Fruit fly (Drosophila melanogaster) whole organism, embryonic: ENCODE data around the gene sima.

Experiments used
- ATbp ChIP-seq: fragments of 200-800 bp; sonication (Bioruptor generic); optimal IDR thresholded peaks from 2 replicates; lab custom pipeline; 2017; ENCODE audit warnings: missing biosample characterization, mild to moderate bottlenecking, missing genetic modification characterization, missing genetic modification reagents
- Adf1 ChIP-seq: fragments of 200-800 bp; sonication (Bioruptor generic); IDR thresholded peaks from 2 replicates; pipeline ENCODE4 v1.3.6; 2022; ENCODE audit warnings: missing biosample characterization, missing genetic modification characterization
- BEAF-32 ChIP-seq: fragments of 200-800 bp; sonication (Bioruptor generic); optimal IDR thresholded peaks from 3 replicates; lab custom pipeline; 2017; ENCODE audit warnings: missing biosample characterization, missing genetic modification characterization, mild to moderate bottlenecking, moderate library complexity, missing genetic modification reagents
- CG10267 ChIP-seq: fragments of 200-800 bp; sonication (Bioruptor generic); optimal IDR thresholded peaks from 2 replicates; lab custom pipeline; 2018; ENCODE audit warnings: missing biosample characterization, mild to moderate bottlenecking, missing genetic modification characterization, moderate library complexity
- CG11504 ChIP-seq: fragments of 200-800 bp; sonication (Bioruptor generic); optimal IDR thresholded peaks from 3 replicates; lab custom pipeline; 2019; ENCODE audit warnings: missing biosample characterization, mild to moderate bottlenecking, missing genetic modification characterization, moderate library complexity
- CG11696 ChIP-seq: fragments of 200-800 bp; sonication (Bioruptor generic); IDR thresholded peaks from 2 replicates; pipeline ENCODE4 v1.3.6; 2022; ENCODE audit warnings: missing biosample characterization, missing genetic modification characterization
- CG15601 ChIP-seq: fragments of 200-800 bp; sonication (Bioruptor generic); optimal IDR thresholded peaks from 3 replicates; lab custom pipeline; 2019; ENCODE audit warnings: missing biosample characterization, mild to moderate bottlenecking, missing genetic modification characterization, moderate library complexity
- CG18476 ChIP-seq: fragments of 200-800 bp; sonication (Bioruptor generic); optimal IDR thresholded peaks from 2 replicates; lab custom pipeline; 2016; ENCODE audit warnings: missing biosample characterization, mild to moderate bottlenecking, missing genetic modification characterization
- CG2678 ChIP-seq: fragments of 200-800 bp; sonication (Bioruptor generic); optimal IDR thresholded peaks from 3 replicates; lab custom pipeline; 2019; ENCODE audit warnings: missing biosample characterization, mild to moderate bottlenecking, missing genetic modification characterization, moderate library complexity
- CG3065 ChIP-seq: fragments of 200-800 bp; sonication (Bioruptor generic); optimal IDR thresholded peaks from 2 replicates; lab custom pipeline; 2016; ENCODE audit warnings: missing biosample characterization, missing genetic modification characterization
- CG3281 ChIP-seq: fragments of 200-800 bp; sonication (Bioruptor generic); optimal IDR thresholded peaks from 3 replicates; lab custom pipeline; 2017; ENCODE audit warnings: missing biosample characterization, mild to moderate bottlenecking, missing genetic modification characterization
- CG3838 ChIP-seq: fragments of 200-800 bp; sonication (Bioruptor generic); optimal IDR thresholded peaks from 3 replicates; lab custom pipeline; 2016; ENCODE audit warnings: missing biosample characterization, missing genetic modification characterization
- CG42726 ChIP-seq: fragments of 200-800 bp; sonication (Bioruptor generic); IDR thresholded peaks from 2 replicates; pipeline ENCODE4 v1.3.6; 2022; ENCODE audit warnings: missing biosample characterization, missing genetic modification characterization; ENCODE audit not compliant: partially characterized antibody
- CG6813 ChIP-seq: fragments of 200-800 bp; sonication (Bioruptor generic); optimal IDR thresholded peaks from 2 replicates; lab custom pipeline; 2017; ENCODE audit warnings: missing biosample characterization, missing genetic modification characterization, mild to moderate bottlenecking, moderate library complexity, missing genetic modification reagents
- CG7271 ChIP-seq: fragments of 200-800 bp; sonication (Bioruptor generic); optimal IDR thresholded peaks from 2 replicates; lab custom pipeline; 2018; ENCODE audit warnings: missing biosample characterization, mild to moderate bottlenecking, missing genetic modification characterization, moderate library complexity
- CG7786 ChIP-seq: fragments of 200-800 bp; sonication (Bioruptor generic); optimal IDR thresholded peaks from 2 replicates; lab custom pipeline; 2016; ENCODE audit warnings: missing biosample characterization, missing genetic modification characterization
- CG7928 ChIP-seq: fragments of 200-800 bp; sonication (Bioruptor generic); optimal IDR thresholded peaks from 2 replicates; lab custom pipeline; 2017; ENCODE audit warnings: missing biosample characterization, mild to moderate bottlenecking, missing genetic modification characterization
- CG8359 ChIP-seq: fragments of 200-800 bp; sonication (Bioruptor generic); optimal IDR thresholded peaks from 2 replicates; lab custom pipeline; 2017; ENCODE audit warnings: missing biosample characterization, mild to moderate bottlenecking, missing genetic modification characterization, borderline replicate concordance
- D19A ChIP-seq: fragments of 200-800 bp; optimal IDR thresholded peaks from 3 replicates; lab custom pipeline; 2019; ENCODE audit warnings: missing biosample characterization, mild to moderate bottlenecking, missing genetic modification characterization, moderate library complexity
- Dip2 ChIP-seq: fragments of 200-800 bp; sonication (Bioruptor generic); IDR thresholded peaks from 2 replicates; pipeline ENCODE4 v1.3.6; 2022; ENCODE audit warnings: missing biosample characterization, missing genetic modification characterization
- Dref ChIP-seq: fragments of 200-800 bp; sonication (Bioruptor generic); IDR thresholded peaks from 2 replicates; pipeline ENCODE4 v1.3.6; 2022; ENCODE audit warnings: missing biosample characterization, missing genetic modification characterization
- E2f1 ChIP-seq: fragments of 200-800 bp; sonication (Bioruptor generic); IDR thresholded peaks from 2 replicates; pipeline ENCODE4 v1.3.6; 2022; ENCODE audit warnings: missing biosample characterization, missing genetic modification characterization
- GATAe ChIP-seq: fragments of 200-800 bp; sonication (Bioruptor generic); conservative IDR thresholded peaks from 2 replicates; pipeline ENCODE4 v1.3.6; 2022; ENCODE audit warnings: missing biosample characterization, missing genetic modification characterization
- HLH4C ChIP-seq: fragments of 200-800 bp; sonication (Bioruptor generic); IDR thresholded peaks from 3 replicates; pipeline ENCODE4 v1.3.6; 2022; ENCODE audit warnings: missing biosample characterization, missing genetic modification characterization; ENCODE audit not compliant: partially characterized antibody
- Med ChIP-seq: fragments of 200-800 bp; sonication (Bioruptor generic); peaks from one replicate; lab custom pipeline; 2016; ENCODE audit warnings: missing biosample characterization, missing genetic modification characterization, mild to moderate bottlenecking, inconsistent platforms, moderate library complexity
- NC2α ChIP-seq: fragments of 200-800 bp; sonication (Bioruptor generic); optimal IDR thresholded peaks from 2 replicates; lab custom pipeline; 2016; ENCODE audit warnings: missing biosample characterization, missing genetic modification characterization
- Vsx1 ChIP-seq: fragments of 200-800 bp; sonication (Bioruptor generic); optimal IDR thresholded peaks from 2 replicates; lab custom pipeline; 2017; ENCODE audit warnings: missing biosample characterization, mild to moderate bottlenecking, missing genetic modification characterization, missing genetic modification reagents
- bcd ChIP-seq: fragments of 200-800 bp; sonication (Bioruptor generic); optimal IDR thresholded peaks from 2 replicates; lab custom pipeline; 2017; ENCODE audit warnings: missing biosample characterization, mild to moderate bottlenecking, missing genetic modification characterization
- bigmax ChIP-seq: fragments of 200-800 bp; sonication (Bioruptor generic); optimal IDR thresholded peaks from 2 replicates; lab custom pipeline; 2018; ENCODE audit warnings: missing biosample characterization, mild to moderate bottlenecking, missing genetic modification characterization
- bsh ChIP-seq, 2 experiments: fragments of 200-800 bp; sonication (Bioruptor generic); optimal IDR thresholded peaks; 2 replicates each; lab custom pipeline; 2017 to 2018; ENCODE audit warnings: mild to moderate bottlenecking in 2 of 2, missing biosample characterization in 2 of 2, missing genetic modification characterization in 2 of 2, moderate library complexity in 1 of 2
- danr ChIP-seq: fragments of 200-800 bp; sonication (Bioruptor generic); IDR thresholded peaks from 2 replicates; pipeline ENCODE4 v1.3.6; 2022; ENCODE audit warnings: missing biosample characterization, missing genetic modification characterization
- disco-r ChIP-seq: fragments of 200-800 bp; sonication (Bioruptor generic); optimal IDR thresholded peaks from 2 replicates; lab custom pipeline; 2016; ENCODE audit warnings: missing biosample characterization, missing genetic modification characterization
- ems ChIP-seq: fragments of 200-800 bp; sonication (Bioruptor generic); optimal IDR thresholded peaks from 3 replicates; lab custom pipeline; 2016; ENCODE audit warnings: missing biosample characterization, missing genetic modification characterization
- eve ChIP-seq, 2 experiments: fragments of >200 bp; optimal IDR thresholded peaks; 2 replicates each; lab custom pipeline; 2017; ENCODE audit warnings: missing biosample characterization in 2 of 2, missing genetic modification characterization in 2 of 2
- fd3F ChIP-seq: fragments of 200-800 bp; sonication (Bioruptor generic); optimal IDR thresholded peaks from 2 replicates; lab custom pipeline; 2018; ENCODE audit warnings: missing biosample characterization, mild to moderate bottlenecking, missing genetic modification characterization, moderate library complexity
- gfzf ChIP-seq: fragments of 200-800 bp; sonication (Bioruptor generic); optimal IDR thresholded peaks from 2 replicates; lab custom pipeline; 2016; ENCODE audit warnings: missing biosample characterization, mild to moderate bottlenecking, missing genetic modification characterization, moderate library complexity
- grn ChIP-seq: fragments of 200-800 bp; sonication (Bioruptor generic); optimal IDR thresholded peaks from 3 replicates; lab custom pipeline; 2017; ENCODE audit warnings: missing biosample characterization, missing genetic modification characterization
- gt ChIP-seq: fragments of 200-800 bp; sonication (Bioruptor generic); IDR thresholded peaks from 2 replicates; pipeline ENCODE4 v1.3.6; 2022; ENCODE audit warnings: missing biosample characterization, missing genetic modification characterization
- ham ChIP-seq: fragments of 200-800 bp; sonication (Bioruptor generic); IDR thresholded peaks from 2 replicates; pipeline ENCODE4 v1.3.6; 2022; ENCODE audit warnings: missing biosample characterization, missing genetic modification characterization
- jing ChIP-seq: fragments of 200-800 bp; sonication (Bioruptor generic); optimal IDR thresholded peaks from 2 replicates; lab custom pipeline; 2018; ENCODE audit warnings: missing biosample characterization, mild to moderate bottlenecking, missing genetic modification characterization
- kni ChIP-seq: fragments of 200-800 bp; sonication (Bioruptor generic); optimal IDR thresholded peaks from 3 replicates; lab custom pipeline; 2017; ENCODE audit warnings: mild to moderate bottlenecking, missing biosample characterization, missing genetic modification reagents, missing genetic modification characterization
- lbe ChIP-seq: fragments of 200-800 bp; sonication (Bioruptor generic); optimal IDR thresholded peaks from 2 replicates; lab custom pipeline; 2016; ENCODE audit warnings: missing biosample characterization, mild to moderate bottlenecking, missing genetic modification characterization
- nom ChIP-seq: fragments of 200-800 bp; sonication (Bioruptor generic); optimal IDR thresholded peaks from 2 replicates; lab custom pipeline; 2017; ENCODE audit warnings: missing biosample characterization, missing genetic modification characterization, mild to moderate bottlenecking, moderate library complexity, missing genetic modification reagents
- rib ChIP-seq: fragments of 200-800 bp; sonication (Bioruptor generic); IDR thresholded peaks from 2 replicates; pipeline ENCODE4 v1.3.6; 2022; ENCODE audit warnings: missing biosample characterization, missing genetic modification characterization
- run ChIP-seq: fragments of 200-800 bp; sonication (Bioruptor generic); optimal IDR thresholded peaks from 3 replicates; lab custom pipeline; 2018; ENCODE audit warnings: missing biosample characterization, mild to moderate bottlenecking, missing genetic modification characterization
- sima ChIP-seq: fragments of 200-800 bp; sonication (Bioruptor generic); optimal IDR thresholded peaks from 2 replicates; lab custom pipeline; 2016; ENCODE audit warnings: missing biosample characterization, missing genetic modification characterization
- tio ChIP-seq: fragments of 200-800 bp; sonication (Bioruptor generic); optimal IDR thresholded peaks from 2 replicates; lab custom pipeline; 2017; ENCODE audit warnings: missing biosample characterization, missing genetic modification characterization, inconsistent platforms
- ttk ChIP-seq: fragments of 200-800 bp; sonication (Bioruptor generic); IDR thresholded peaks from 2 replicates; pipeline ENCODE4 v2.1.2; 2022; ENCODE audit warnings: missing biosample characterization, missing genetic modification characterization
- twi ChIP-seq: fragments of 200-800 bp; optimal IDR thresholded peaks from 2 replicates; lab custom pipeline; 2019; ENCODE audit warnings: missing biosample characterization, mild to moderate bottlenecking, missing genetic modification characterization, moderate library complexity
- vvl ChIP-seq: fragments of 200-800 bp; sonication (Bioruptor generic); IDR thresholded peaks from 2 replicates; pipeline ENCODE4 v1.3.6; 2022; ENCODE audit warnings: missing biosample characterization, missing genetic modification characterization

Gene sima

DNA sequence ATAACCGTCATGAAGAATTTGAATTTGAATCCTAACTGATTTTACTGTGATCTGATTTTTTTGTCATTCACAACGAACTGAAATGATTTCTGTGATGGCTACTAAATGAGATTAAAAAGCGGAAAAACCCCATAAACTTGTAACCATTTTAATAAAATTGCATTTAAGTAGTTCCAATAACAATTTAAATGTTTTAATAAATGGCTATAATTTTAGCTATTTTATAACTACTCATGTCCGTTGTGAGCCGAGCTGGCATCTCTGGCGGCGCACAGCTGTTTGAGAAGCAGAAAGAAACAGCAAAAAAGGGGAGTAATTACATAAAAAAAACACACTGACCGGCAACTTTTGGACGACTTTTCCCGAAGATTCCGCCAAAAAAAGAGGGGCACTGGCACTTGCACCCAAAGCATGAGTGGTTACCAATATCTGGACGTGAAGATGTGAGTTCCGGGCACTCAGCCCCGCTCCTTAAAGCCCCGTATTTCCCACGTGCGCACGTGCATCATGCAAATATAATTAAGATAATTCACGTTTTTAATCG is 1.4 kb upstream of the sima start, which contains the start of the genes CG7950 and Rpp14a (continued):
- no peak for TF ChIP-seq CG3065
- peak; percentile 44 for TF ChIP-seq twi (tag; lab: Kevin White, UChicago)
- TF ChIP-seq CG18476 (GFP tag; lab: Kevin White, UChicago) = peak; percentile 54
- peak; percentile 72 for TF ChIP-seq CG10267 (tag; lab: Kevin White, UChicago)
- TF ChIP-seq gfzf = no peak
- TF ChIP-seq CG42726 (GFP tag; lab: Robert Waterston, UW) = no peak
- no peak for TF ChIP-seq grn (GFP tag; lab: Kevin White, UChicago)
- peak; percentile 32; the same call in 1 of the 2 replicates for TF ChIP-seq rib (GFP tag; lab: Robert Waterston, UW)
- no peak for TF ChIP-seq bigmax (GFP tag; lab: Kevin White, UChicago)
- no peak for TF ChIP-seq CG7271
- TF ChIP-seq HLH4C = no peak
- TF ChIP-seq nom (GFP tag; lab: Kevin White, UChicago) = peak; percentile 75
- peak; percentile 40; the same call in 1 of the 2 replicates for TF ChIP-seq CG11696 (GFP tag; lab: Robert Waterston, UW)
- no peak for TF ChIP-seq NC2α (GFP tag; lab: Kevin White, UChicago)
- peak; percentile 85 for TF ChIP-seq ems (GFP tag; lab: Kevin White, UChicago)
- TF ChIP-seq sima (GFP tag; lab: Kevin White, UChicago) = peak; percentile 69
- TF ChIP-seq D19A (tag; lab: Kevin White, UChicago) = peak; percentile 50
- no peak for TF ChIP-seq gt (GFP tag; lab: Robert Waterston, UW)
- TF ChIP-seq Med = peak; percentile 97
- TF ChIP-seq CG7786 (GFP tag; lab: Kevin White, UChicago) = peak; percentile 77
- no peak for TF ChIP-seq Dref (GFP tag; lab: Robert Waterston, UW)
- peak; percentile 69 for TF ChIP-seq E2f1
- peak; percentile 21 for TF ChIP-seq CG6813 (GFP tag; lab: Kevin White, UChicago)
- peak; percentile 65 for TF ChIP-seq ttk (GFP tag; lab: Robert Waterston, UW)
- peak; percentile 87 for TF ChIP-seq vvl (GFP tag; lab: Robert Waterston, UW)
- peak; percentile 69 for TF ChIP-seq CG15601 (tag; lab: Kevin White, UChicago)
- no peak for TF ChIP-seq GATAe (GFP tag; lab: Robert Waterston, UW)
- peak; percentile 35 for TF ChIP-seq ATbp (GFP tag; lab: Kevin White, UChicago)
- no peak for TF ChIP-seq Dip2 (GFP tag; lab: Robert Waterston, UW)
- TF ChIP-seq fd3F (GFP tag; lab: Kevin White, UChicago) = peak; percentile 69
- TF ChIP-seq danr (GFP tag; lab: Robert Waterston, UW) = peak; percentile 54
- TF ChIP-seq eve (GFP tag; optimal IDR thresholded peaks at IDR 0.05; lab: Kevin White, UChicago) = no peak
- TF ChIP-seq disco-r = peak; percentile 15
- no peak for TF ChIP-seq Vsx1 (GFP tag; lab: Kevin White, UChicago)
- TF ChIP-seq Adf1 (GFP tag; lab: Robert Waterston, UW) = peak; percentile 30
- TF ChIP-seq CG8359 (GFP tag; lab: Kevin White, UChicago) = no peak
- peak; percentile 62 for TF ChIP-seq kni (GFP tag; lab: Kevin White, UChicago)
- peak; percentile 37 for TF ChIP-seq run (tag; lab: Kevin White, UChicago)
- TF ChIP-seq CG11504 = peak; percentile 66
- TF ChIP-seq CG3281 = peak; percentile 73
- TF ChIP-seq CG7928 (GFP tag; lab: Kevin White, UChicago) = no peak
- TF ChIP-seq ham (GFP tag; lab: Robert Waterston, UW) = no peak
- peak; percentile 31 for TF ChIP-seq BEAF-32 (GFP tag; lab: Kevin White, UChicago)
- peak; percentile 70 to 83 for TF ChIP-seq bsh (GFP tag; optimal IDR thresholded peaks at IDR 0.05; lab: Kevin White, UChicago)
- TF ChIP-seq jing = no peak
- TF ChIP-seq tio (GFP tag; lab: Kevin White, UChicago) = peak; percentile 65
- peak; percentile 87 for TF ChIP-seq lbe
- TF ChIP-seq CG3838 (GFP tag; lab: Kevin White, UChicago) = peak; percentile 58
- peak; percentile 75 for TF ChIP-seq CG2678 (tag; lab: Kevin White, UChicago)
- peak; percentile 49 for TF ChIP-seq bcd (GFP tag; lab: Kevin White, UChicago)
